Worm (Caenorhabditis elegans): ENCODE results near the gene sfxn-5.

- TF ChIP-seq fkh-6 (tag; optimal IDR thresholded peaks at IDR 0.05) (no peak), pag-3 (tag; optimal IDR thresholded peaks at IDR 0.05; ENCODE audit: borderline replicate concordance) (no peak), ceh-48 (tag; optimal IDR thresholded peaks at IDR 0.05) (no peak), fkh-10 (GFP tag; optimal IDR thresholded peaks at IDR 0.05) (no peak), pqm-1 (tag; optimal IDR thresholded peaks at IDR 0.05) (no peak), unc-55 (GFP tag; optimal IDR thresholded peaks at IDR 0.05) (no peak), ceh-34 (tag; optimal IDR thresholded peaks at IDR 0.05) (no peak), pat-9 (tag; optimal IDR thresholded peaks at IDR 0.05) (no peak), ceh-9 (tag; optimal IDR thresholded peaks at IDR 0.05) (no peak)
Observed at ce11 chrII:8071012-8071625, 33.7 kb downstream of the sfxn-5 start.

All from whole organism, late embryonic.